Fruit fly (Drosophila melanogaster): ENCODE data around the gene CG4325.

Gene CG4325

dm6 chrX:2071878-2072817, 28.5 kb upstream of the CG4325 start, which contains the start of gene Rtca (continued):
- TF ChIP-seq gsb (GFP tag; IDR thresholded peaks at IDR 0.05) (peak; percentile 57), CG18476 (GFP tag; optimal IDR thresholded peaks at IDR 0.05) (peak; percentile 37), fd96Cb (tag; optimal IDR thresholded peaks at IDR 0.05) (peak; percentile 53), danr (GFP tag; IDR thresholded peaks at IDR 0.05) (peak; percentile 48; the same call in 1 of the 2 replicates), wor (GFP tag; IDR thresholded peaks at IDR 0.05) (peak; percentile 37; the same call in 1 of the 2 replicates), p53 (GFP tag; optimal IDR thresholded peaks at IDR 0.05) (peak; percentile 7), nmo (GFP tag; optimal IDR thresholded peaks at IDR 0.05) (peak; percentile 69), ato (GFP tag; IDR thresholded peaks at IDR 0.05; ENCODE audit: partially characterized antibody) (no peak), ken (GFP tag; IDR thresholded peaks at IDR 0.05) (peak; percentile 50; the same call in 1 of the 3 replicates), CG12659 (GFP tag; optimal IDR thresholded peaks at IDR 0.05) (peak; percentile 80), mam (GFP tag; optimal IDR thresholded peaks at IDR 0.05) (peak; percentile 62), CG4707 (GFP tag; optimal IDR thresholded peaks at IDR 0.05) (no peak), dpn (GFP tag; optimal IDR thresholded peaks at IDR 0.05) (peak; percentile 66 to 74), gem (tag; optimal IDR thresholded peaks at IDR 0.05) (peak; percentile 78), Ets65A (GFP tag) (peak; percentile 82), CG6854 (GFP tag; optimal IDR thresholded peaks at IDR 0.05) (peak; percentile 68), abd-A (tag; optimal IDR thresholded peaks at IDR 0.05) (peak; percentile 6), sisA (GFP tag; IDR thresholded peaks at IDR 0.05) (peak; percentile 65), knrl (GFP tag; IDR thresholded peaks at IDR 0.05; ENCODE audit: partially characterized antibody) (no peak), Gug (GFP tag; IDR thresholded peaks at IDR 0.05) (peak; percentile 21; the same call in 1 of the 4 replicates), fd64A (GFP tag; optimal IDR thresholded peaks at IDR 0.05) (no peak), zfh2 (GFP tag; optimal IDR thresholded peaks at IDR 0.05) (peak; percentile 54), Vsx1 (GFP tag; optimal IDR thresholded peaks at IDR 0.05) (no peak), CG10274 (GFP tag; optimal IDR thresholded peaks at IDR 0.05) (peak; percentile 12), CG32767 (GFP tag; IDR thresholded peaks at IDR 0.05) (no peak), CG1832 (GFP tag; optimal IDR thresholded peaks at IDR 0.05) (no peak), CG9437 (GFP tag; optimal IDR thresholded peaks at IDR 0.05) (peak; percentile 21), CG14050 (GFP tag; IDR thresholded peaks at IDR 0.05) (peak; percentile 53; the same call in 2 of the 3 replicates), dan (GFP tag; IDR thresholded peaks at IDR 0.05) (no peak), CG9609 (GFP tag; optimal IDR thresholded peaks at IDR 0.05) (peak; percentile 74), eyg (GFP tag; optimal IDR thresholded peaks at IDR 0.05) (peak; percentile 20), bigmax (GFP tag; optimal IDR thresholded peaks at IDR 0.05) (no peak), croc (GFP tag; conservative IDR thresholded peaks at IDR 0.05) (0 out of 3 replicates have a peak, but pooled peaks have one; percentile 18), CG10147 (GFP tag; optimal IDR thresholded peaks at IDR 0.05) (peak; percentile 30), CG18262 (tag; optimal IDR thresholded peaks at IDR 0.05) (peak; percentile 60), CG7745 (tag; optimal IDR thresholded peaks at IDR 0.05) (no peak), emc (GFP tag; optimal IDR thresholded peaks at IDR 0.05) (peak; percentile 15), CG6791 (GFP tag; IDR thresholded peaks at IDR 0.05; ENCODE audit: partially characterized antibody) (no peak), D (optimal IDR thresholded peaks at IDR 0.05) (no peak), D (GFP tag; optimal IDR thresholded peaks at IDR 0.05) (peak; percentile 60), CG34224 (GFP tag; IDR thresholded peaks at IDR 0.05; ENCODE audit: partially characterized antibody) (0 out of 3 replicates have a peak, but pooled peaks have one; percentile 16), CG9817 (tag; optimal IDR thresholded peaks at IDR 0.05) (peak; percentile 54), twi (tag; optimal IDR thresholded peaks at IDR 0.05) (no peak), gcm2 (GFP tag; optimal IDR thresholded peaks at IDR 0.05) (peak; percentile 18), H15 (GFP tag; IDR thresholded peaks at IDR 0.05) (peak; percentile 44; the same call in 1 of the 3 replicates), Drgx (GFP tag; IDR thresholded peaks at IDR 0.05) (peak; percentile 89), pzg (GFP tag; optimal IDR thresholded peaks at IDR 0.05) (peak; percentile 0), sima (GFP tag; optimal IDR thresholded peaks at IDR 0.05) (peak; percentile 2)
